Worm (Caenorhabditis elegans) whole organism, midembryonic: ENCODE results near the gene tceb-3.
"Not testable (repeated sequence)": the region's sequence is repeated elsewhere in the genome, so short reads cannot be mapped to it uniquely, and the experiment has no call there.

Experiments used
- T22C8.4 ChIP-seq: fragments of 200-800 bp; sonication (Bioruptor generic); IDR thresholded peaks from 2 replicates; pipeline ENCODE4 v1.3.6; 2022; ENCODE audit warnings: missing genetic modification characterization, missing compliant biosample characterization
- flt-1 ChIP-seq: fragments of 200-800 bp; sonication (Bioruptor generic); IDR thresholded peaks from 2 replicates; pipeline ENCODE4 v1.3.6; 2022; ENCODE audit warnings: missing genetic modification characterization, missing compliant biosample characterization
- klf-2 ChIP-seq: fragments of 200-800 bp; sonication (Bioruptor generic); conservative IDR thresholded peaks from 2 replicates; pipeline ENCODE4 v1.3.6; 2022; ENCODE audit warnings: missing genetic modification reagents, missing genetic modification characterization, missing compliant biosample characterization
- med-1 ChIP-seq: sonication (generic microtip); optimal IDR thresholded peaks from 2 replicates; lab custom pipeline; 2017; ENCODE audit warnings: missing genetic modification characterization, mild to moderate bottlenecking, missing compliant biosample characterization, antibody characterized with exemption, missing genetic modification reagents; ENCODE audit not compliant: insufficient read depth
- ref-1 ChIP-seq: fragments of 200-800 bp; sonication (Bioruptor generic); conservative IDR thresholded peaks from 2 replicates; pipeline ENCODE4 v1.3.6; 2022; ENCODE audit warnings: missing genetic modification reagents, missing genetic modification characterization, missing compliant biosample characterization
- tab-1 ChIP-seq: fragments of 200-800 bp; sonication (Bioruptor generic); IDR thresholded peaks from 2 replicates; pipeline ENCODE4 v1.3.6; 2022; ENCODE audit warnings: missing genetic modification characterization, missing compliant biosample characterization
- ztf-23 ChIP-seq: fragments of 200-800 bp; sonication (Bioruptor generic); IDR thresholded peaks from 2 replicates; pipeline ENCODE4 v1.3.6; 2022; ENCODE audit warnings: missing genetic modification reagents, missing genetic modification characterization, missing compliant biosample characterization
- ztf-29 ChIP-seq: fragments of 200-800 bp; sonication (Bioruptor generic); IDR thresholded peaks from 2 replicates; pipeline ENCODE4 v1.3.6; 2022; ENCODE audit warnings: missing genetic modification reagents, missing genetic modification characterization, missing compliant biosample characterization

DNA sequence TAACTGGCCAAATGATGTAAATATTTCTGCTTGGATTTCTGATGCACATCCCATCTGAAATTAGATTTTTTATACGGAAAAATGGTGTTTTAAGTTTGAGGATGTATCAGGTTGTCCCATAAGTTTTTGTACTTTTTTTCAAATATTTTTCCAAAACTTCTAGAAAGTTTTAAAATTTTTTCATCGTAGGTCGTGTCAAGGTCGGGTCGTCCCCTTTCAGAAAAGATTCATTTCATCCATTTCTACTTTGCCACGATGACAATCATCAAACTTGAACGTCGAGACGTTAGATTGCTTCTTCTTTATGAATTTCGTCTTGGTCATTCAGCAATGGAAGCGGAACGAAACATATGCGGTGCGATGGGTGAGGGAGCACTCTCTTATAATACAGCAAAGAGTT, 42.8 kb downstream of the tceb-3 start, which contains the start of gene sra-12:
- TF ChIP-seq klf-2 (GFP tag; lab: Robert Waterston, UW); ref-1 (GFP tag; lab: Robert Waterston, UW); T22C8.4 (GFP tag; lab: Robert Waterston, UW); ztf-29 (GFP tag; lab: Robert Waterston, UW); ztf-23 (GFP tag; lab: Robert Waterston, UW); tab-1 (GFP tag; lab: Robert Waterston, UW); flt-1; med-1: not testable (repeated sequence)
